Worm (Caenorhabditis elegans): ENCODE measurements around the gene best-3.

ce11 chrII:11783-12182 lies 1.0 kb upstream of the best-3 start, which contains the start of gene best-4:
- no peak for TF ChIP-seq nhr-237 (tag; optimal IDR thresholded peaks at IDR 0.05)
- TF ChIP-seq R02D3.7 (tag; optimal IDR thresholded peaks at IDR 0.05): no peak
- no peak for TF ChIP-seq nhr-28 (tag; optimal IDR thresholded peaks at IDR 0.05)
- no peak for TF ChIP-seq ceh-9 (tag; optimal IDR thresholded peaks at IDR 0.05)
